Worm (Caenorhabditis elegans) whole organism, L4 larva: Measurements from ENCODE around the gene T06D8.10.

ENCODE experiments used
- F49E8.2 ChIP-seq: sonication (generic microtip); optimal IDR thresholded peaks from 2 replicates; lab custom pipeline; 2016; ENCODE audit warnings: missing compliant biosample characterization, mild to moderate bottlenecking, missing genetic modification characterization, borderline replicate concordance
- ceh-82 ChIP-seq: sonication (generic microtip); optimal IDR thresholded peaks from 2 replicates; lab custom pipeline; 2017; ENCODE audit warnings: missing biosample characterization, missing genetic modification characterization
- ctbp-1 ChIP-seq: fragments of 200-800 bp; sonication (Bioruptor generic); IDR thresholded peaks from 2 replicates; pipeline ENCODE4 v1.3.6; 2022; ENCODE audit warnings: missing genetic modification reagents, missing genetic modification characterization, missing compliant biosample characterization
- hlh-30 ChIP-seq: sonication (generic microtip); optimal IDR thresholded peaks from 2 replicates; lab custom pipeline; 2017; ENCODE audit warnings: antibody characterized with exemption, mild to moderate bottlenecking, missing genetic modification characterization, missing compliant biosample characterization; ENCODE audit not compliant: insufficient read depth
- lin-39 ChIP-seq: fragments of 150-350 bp; optimal IDR thresholded peaks from 2 replicates; lab custom pipeline; 2014; ENCODE audit warnings: missing biosample characterization, missing genetic modification reagents, missing genetic modification characterization
- mdt-29 ChIP-seq: fragments of 200-800 bp; sonication (Bioruptor generic); IDR thresholded peaks from 2 replicates; pipeline ENCODE4 v1.3.6; 2022; ENCODE audit warnings: missing genetic modification reagents, missing genetic modification characterization, missing compliant biosample characterization
- nhr-102 ChIP-seq: sonication (generic microtip); optimal IDR thresholded peaks from 2 replicates; lab custom pipeline; 2016; ENCODE audit warnings: mild to moderate bottlenecking, missing genetic modification characterization, moderate library complexity, missing compliant biosample characterization
- nhr-25 ChIP-seq: sonication (generic microtip); optimal IDR thresholded peaks from 2 replicates; lab custom pipeline; 2017; ENCODE audit warnings: missing genetic modification characterization, mild to moderate bottlenecking, missing compliant biosample characterization, antibody characterized with exemption, moderate library complexity, borderline replicate concordance; ENCODE audit not compliant: insufficient read depth
- php-3 ChIP-seq: fragments of 200-800 bp; sonication (Bioruptor generic); IDR thresholded peaks from 2 replicates; pipeline ENCODE4 v1.3.6; 2022; ENCODE audit warnings: missing genetic modification reagents, missing genetic modification characterization, missing compliant biosample characterization
- tra-1 ChIP-seq: fragments of 200-800 bp; sonication (Bioruptor generic); IDR thresholded peaks from 2 replicates; pipeline ENCODE4 v1.3.6; 2022; ENCODE audit warnings: missing genetic modification reagents, missing genetic modification characterization, missing compliant biosample characterization
- unc-62 ChIP-seq, 3 experiments: fragments of 150-350 bp in 1 of 3; sonication (generic microtip); optimal IDR thresholded peaks in 2 of 3; peaks in 1 of 3; 1 replicate in 1 of 3; 2 replicates in 2 of 3; lab custom pipeline; 2014 to 2017; ENCODE audit warnings: missing biosample characterization in 3 of 3, missing genetic modification characterization in 3 of 3, missing genetic modification reagents in 3 of 3, missing genotype in 1 of 3
- zfp-3 ChIP-seq: fragments of 200-800 bp; sonication (Bioruptor generic); conservative IDR thresholded peaks from 2 replicates; pipeline ENCODE4 v1.3.6; 2022; ENCODE audit warnings: missing genetic modification reagents, missing genetic modification characterization, missing compliant biosample characterization
- ztf-7 ChIP-seq: fragments of 150-350 bp; optimal IDR thresholded peaks from 2 replicates; lab custom pipeline; 2014; ENCODE audit warnings: missing biosample characterization, missing genetic modification characterization

T06D8.10 gene

ce11 chrII:11193523-11193922 is 53.8 kb downstream of the T06D8.10 start:
- peak in 1 of 2 experiments; percentile 52 for TF ChIP-seq unc-62 (GFP tag; optimal IDR thresholded peaks at IDR 0.05 in 1 of 2; lab: Kevin White, UChicago)
- no peak for TF ChIP-seq unc-62 (tag; optimal IDR thresholded peaks at IDR 0.05; lab: Kevin White, UChicago)
- peak; percentile 27 for TF ChIP-seq hlh-30 (tag; lab: Kevin White, UChicago)
- no peak for TF ChIP-seq php-3 (GFP tag; lab: Robert Waterston, UW)

- TF ChIP-seq tra-1 = no peak
- no peak for TF ChIP-seq nhr-102 (tag; lab: Kevin White, UChicago)
- TF ChIP-seq F49E8.2 (tag; lab: Kevin White, UChicago) = no peak
- no peak for TF ChIP-seq ctbp-1
- no peak for TF ChIP-seq ztf-7 (tag; lab: Kevin White, UChicago)
- no peak for TF ChIP-seq lin-39 (tag; lab: Kevin White, UChicago)
- TF ChIP-seq ceh-82 = no peak
- TF ChIP-seq zfp-3 (GFP tag; lab: Robert Waterston, UW) = no peak
- no peak for TF ChIP-seq nhr-25 (tag; lab: Kevin White, UChicago)
- no peak for TF ChIP-seq mdt-29 (GFP tag; lab: Robert Waterston, UW)
Observed at ce11 chrII:11192488-11192887, 54.8 kb downstream of the T06D8.10 start.
